Worm (Caenorhabditis elegans) whole organism, L3 larva: ENCODE data around the gene gly-8.

Source experiments
- ama-1 ChIP-seq: fragments of 150-350 bp; optimal IDR thresholded peaks from 2 replicates; lab custom pipeline; 2018
- ceh-28 ChIP-seq: fragments of 150-350 bp; optimal IDR thresholded peaks from 2 replicates; lab custom pipeline; 2014; ENCODE audit warnings: missing biosample characterization, missing genetic modification reagents, missing genetic modification characterization
- elt-1 ChIP-seq: fragments of 150-350 bp; optimal IDR thresholded peaks from 2 replicates; lab custom pipeline; 2014; ENCODE audit warnings: missing biosample characterization, missing genetic modification characterization
- hmg-11 ChIP-seq: sonication (generic microtip); optimal IDR thresholded peaks from 2 replicates; lab custom pipeline; 2016; ENCODE audit warnings: missing genetic modification characterization, missing compliant biosample characterization
- jun-1 ChIP-seq: fragments of 150-350 bp; optimal IDR thresholded peaks from 2 replicates; lab custom pipeline; 2014; ENCODE audit warnings: missing biosample characterization, missing genetic modification reagents, missing genetic modification characterization
- lin-39 ChIP-seq: fragments of 150-350 bp; optimal IDR thresholded peaks from 2 replicates; lab custom pipeline; 2018; ENCODE audit warnings: missing biosample characterization, missing genetic modification reagents, missing genetic modification characterization
- mml-1 ChIP-seq: fragments of 150-350 bp; sonication (generic microtip); optimal IDR thresholded peaks from 3 replicates; lab custom pipeline; 2014; ENCODE audit warnings: missing biosample characterization, missing genetic modification characterization
- nfya-1 ChIP-seq: sonication (generic microtip); optimal IDR thresholded peaks from 2 replicates; lab custom pipeline; 2017; ENCODE audit warnings: missing genetic modification characterization, mild to moderate bottlenecking, missing compliant biosample characterization, antibody characterized with exemption, moderate library complexity; ENCODE audit not compliant: insufficient read depth
- nhr-11 ChIP-seq: fragments of 150-350 bp; optimal IDR thresholded peaks from 2 replicates; lab custom pipeline; 2014; ENCODE audit warnings: missing biosample characterization, missing genetic modification characterization
- nhr-23 ChIP-seq: fragments of 150-350 bp; optimal IDR thresholded peaks from 2 replicates; lab custom pipeline; 2014; ENCODE audit warnings: missing biosample characterization, missing genetic modification reagents, missing genetic modification characterization
- nhr-237 ChIP-seq: fragments of 150-350 bp; optimal IDR thresholded peaks from 2 replicates; lab custom pipeline; 2014; ENCODE audit warnings: missing biosample characterization, missing genetic modification characterization
- nhr-25 ChIP-seq: sonication (generic microtip); optimal IDR thresholded peaks from 2 replicates; lab custom pipeline; 2017; ENCODE audit warnings: missing biosample characterization, missing genetic modification characterization
- nhr-67 ChIP-seq: fragments of 150-350 bp; optimal IDR thresholded peaks from 2 replicates; lab custom pipeline; 2014; ENCODE audit warnings: missing biosample characterization, missing genetic modification characterization
- pha-4 ChIP-seq: fragments of 150-350 bp; optimal IDR thresholded peaks from 2 replicates; lab custom pipeline; 2014; ENCODE audit warnings: missing biosample characterization, missing genetic modification reagents, missing genetic modification characterization
- pqm-1 ChIP-seq: fragments of 150-350 bp; optimal IDR thresholded peaks from 2 replicates; lab custom pipeline; 2017; ENCODE audit warnings: missing biosample characterization, missing genetic modification characterization, inconsistent platforms
- sea-2 ChIP-seq: fragments of 150-350 bp; sonication (generic microtip); optimal IDR thresholded peaks from 4 replicates; lab custom pipeline; 2014; ENCODE audit warnings: missing biosample characterization, missing genetic modification reagents, missing genetic modification characterization
- snpc-4 ChIP-seq: fragments of 150-350 bp; optimal IDR thresholded peaks from 2 replicates; lab custom pipeline; 2014; ENCODE audit warnings: missing biosample characterization, missing genetic modification characterization
- unc-39 ChIP-seq: sonication (generic microtip); optimal IDR thresholded peaks from 4 replicates; lab custom pipeline; 2017; ENCODE audit warnings: missing biosample characterization, missing genetic modification characterization

Gene gly-8

ce11 chrIII:11657185-11657817 lies 32.3 kb downstream of the gly-8 start, which contains the start of gene crh-1 (continued):
- TF ChIP-seq ama-1 (lab: Kevin White, UChicago) (peak; percentile 11), pqm-1 (tag; lab: Kevin White, UChicago) (no peak), snpc-4 (no peak), nhr-237 (no peak), unc-39 (tag; lab: Kevin White, UChicago) (no peak), nhr-23 (tag; lab: Kevin White, UChicago) (peak; percentile 65), lin-39 (tag; lab: Kevin White, UChicago) (peak; percentile 39), nhr-11 (tag; lab: Kevin White, UChicago) (no peak)

- TF ChIP-seq unc-39 (tag; lab: Kevin White, UChicago) (no peak), nfya-1 (tag; lab: Kevin White, UChicago) (no peak), lin-39 (tag; lab: Kevin White, UChicago) (peak; percentile 48)
- TF ChIP-seq, all 47 proteins: peak for 1
Measured at ce11 chrIII:11659804-11660203, 34.8 kb downstream of the gly-8 start.

- peak; percentile 26 for TF ChIP-seq pha-4
- no peak for TF ChIP-seq sea-2 (GFP tag; lab: Kevin White, UChicago)
- TF ChIP-seq hmg-11 (tag; lab: Kevin White, UChicago): no peak
- peak; percentile 40 for TF ChIP-seq nfya-1 (tag; lab: Kevin White, UChicago)
Measured at ce11 chrIII:11660736-11661135, 35.7 kb downstream of the gly-8 start.

ce11 chrIII:11663400-11663799 lies 38.4 kb downstream of the gly-8 start:
- TF ChIP-seq nfya-1 (tag; lab: Kevin White, UChicago): peak; percentile 48
- no peak for TF ChIP-seq nhr-67

DNA sequence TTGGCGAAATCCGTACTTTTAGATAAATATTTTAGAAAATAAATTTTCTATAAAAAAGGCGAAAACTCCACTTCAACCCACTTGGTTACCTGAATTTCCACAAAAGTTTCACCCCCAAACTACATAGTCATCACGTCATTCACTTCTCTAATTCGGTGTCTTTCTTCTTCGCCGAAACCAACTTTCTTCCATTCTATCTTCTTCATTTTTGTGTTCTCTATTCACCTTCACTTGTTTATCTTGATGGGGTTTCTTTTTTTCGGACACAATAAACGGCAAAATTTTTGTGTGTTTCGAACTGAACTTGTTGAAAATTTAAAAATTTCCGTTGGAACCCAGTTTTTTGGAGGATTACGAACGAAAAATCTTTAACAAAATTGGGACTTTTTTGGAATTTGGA lies 41.8 kb downstream of the gly-8 start:
- no peak for TF ChIP-seq jun-1 (tag; lab: Kevin White, UChicago)
- TF ChIP-seq, all 47 proteins: peak for 0

ce11 chrIII:11669008-11669407 lies 44.0 kb downstream of the gly-8 start:
- TF ChIP-seq pha-4 (no peak), elt-1 (tag; lab: Kevin White, UChicago) (no peak), nhr-23 (tag; lab: Kevin White, UChicago) (no peak), ceh-28 (tag; lab: Kevin White, UChicago) (no peak), mml-1 (tag; lab: Kevin White, UChicago) (no peak), nhr-25 (tag; lab: Kevin White, UChicago) (no peak), pqm-1 (tag; lab: Kevin White, UChicago) (no peak)
